Worm (Caenorhabditis elegans) whole organism, L1 larva: ENCODE results near the gene T08B1.4.

Source experiments
- C04F5.9 ChIP-seq: sonication (generic microtip); optimal IDR thresholded peaks from 2 replicates; lab custom pipeline; 2016; ENCODE audit warnings: missing genetic modification characterization, missing compliant biosample characterization
- alr-1 ChIP-seq: fragments of 200-800 bp; sonication (Bioruptor generic); optimal IDR thresholded peaks from 2 replicates; lab custom pipeline; 2018; ENCODE audit warnings: borderline replicate concordance, mild to moderate bottlenecking, missing genetic modification characterization, missing compliant biosample characterization
- ama-1 ChIP-seq: fragments of 150-350 bp; optimal IDR thresholded peaks from 2 replicates; lab custom pipeline; 2014
- dpl-1 ChIP-seq, 3 experiments: fragments of 150-350 bp in 2 of 3; sonication (generic microtip) in 1 of 3; optimal IDR thresholded peaks; 2 replicates each; lab custom pipeline; 2014 to 2017; ENCODE audit warnings: missing biosample characterization in 3 of 3, missing genetic modification characterization in 3 of 3, missing genetic modification reagents in 3 of 3
- efl-1 ChIP-seq, 4 experiments: fragments of 150-350 bp; optimal IDR thresholded peaks in 3 of 4; peaks in 1 of 4; 1 replicate in 1 of 4; 2 replicates in 3 of 4; lab custom pipeline; 2014; ENCODE audit warnings: missing biosample characterization in 2 of 4, missing genetic modification characterization in 2 of 4, missing genetic modification reagents in 2 of 4
- fkh-10 ChIP-seq: sonication (generic microtip); optimal IDR thresholded peaks from 2 replicates; lab custom pipeline; 2017; ENCODE audit warnings: missing biosample characterization, missing genetic modification reagents, missing genetic modification characterization
- irx-1 ChIP-seq: sonication (generic microtip); optimal IDR thresholded peaks from 2 replicates; lab custom pipeline; 2016; ENCODE audit warnings: missing genetic modification characterization, missing compliant biosample characterization
- lin-13 ChIP-seq: fragments of 150-350 bp; optimal IDR thresholded peaks from 2 replicates; lab custom pipeline; 2014; ENCODE audit warnings: missing biosample characterization, missing genetic modification reagents, missing genetic modification characterization
- lin-39 ChIP-seq: fragments of 150-350 bp; optimal IDR thresholded peaks from 2 replicates; lab custom pipeline; 2014; ENCODE audit warnings: missing biosample characterization, missing genetic modification reagents, missing genetic modification characterization
- mep-1 ChIP-seq: fragments of 150-350 bp; optimal IDR thresholded peaks from 2 replicates; lab custom pipeline; 2014; ENCODE audit warnings: missing biosample characterization, missing genetic modification characterization
- nhr-237 ChIP-seq: fragments of 150-350 bp; optimal IDR thresholded peaks from 2 replicates; lab custom pipeline; 2014; ENCODE audit warnings: missing biosample characterization, missing genetic modification characterization
- snpc-4 ChIP-seq: fragments of 150-350 bp; optimal IDR thresholded peaks from 2 replicates; lab custom pipeline; 2014; ENCODE audit warnings: missing biosample characterization, missing genetic modification characterization
- sptf-1 ChIP-seq: fragments of 150-350 bp; optimal IDR thresholded peaks from 2 replicates; lab custom pipeline; 2014; ENCODE audit warnings: missing biosample characterization, missing genetic modification characterization
- unc-62 ChIP-seq: fragments of 150-350 bp; optimal IDR thresholded peaks from 2 replicates; lab custom pipeline; 2014; ENCODE audit warnings: missing biosample characterization, missing genetic modification reagents, missing genetic modification characterization

DNA sequence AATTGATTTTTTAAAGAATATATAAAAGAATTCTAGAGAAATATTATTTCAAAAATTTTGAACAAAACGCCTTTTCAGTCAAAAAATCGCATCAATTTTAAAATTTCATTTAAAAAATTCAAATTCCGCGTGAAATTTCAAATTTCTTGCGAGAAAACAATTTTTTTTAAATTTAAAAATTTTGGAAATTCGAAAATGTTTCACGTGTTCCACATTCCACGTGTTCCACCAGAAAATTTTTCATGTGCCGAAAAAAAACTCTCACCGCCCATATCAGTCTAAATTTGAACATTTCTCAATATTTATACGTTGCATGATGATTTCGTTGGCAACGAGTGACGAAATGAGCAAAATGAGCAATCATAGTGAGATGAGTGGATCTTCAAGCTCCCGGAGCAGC is 4.0 kb upstream of the T08B1.4 start, which contains the start of gene fbxa-201:
- TF ChIP-seq sptf-1 (tag; lab: Kevin White, UChicago) = no peak
- TF ChIP-seq snpc-4 (tag; lab: Kevin White, UChicago) = no peak
- TF ChIP-seq mep-1 = no peak
- no peak for TF ChIP-seq irx-1 (tag; lab: Kevin White, UChicago)
- TF ChIP-seq ama-1 = no peak
- no peak for TF ChIP-seq unc-62 (GFP tag; lab: Kevin White, UChicago)
- TF ChIP-seq C04F5.9 (tag; lab: Kevin White, UChicago) = no peak
- no peak for TF ChIP-seq alr-1 (tag; lab: Kevin White, UChicago)
- TF ChIP-seq fkh-10 (GFP tag; lab: Kevin White, UChicago) = no peak
- no peak for TF ChIP-seq lin-39 (tag; lab: Kevin White, UChicago)
- TF ChIP-seq nhr-237 (tag; lab: Kevin White, UChicago) = no peak
- TF ChIP-seq dpl-1 (GFP tag; optimal IDR thresholded peaks at IDR 0.05; lab: Kevin White, UChicago) = no peak
- TF ChIP-seq lin-13 (GFP tag; lab: Kevin White, UChicago) = no peak
- no peak for TF ChIP-seq efl-1 (optimal IDR thresholded peaks at IDR 0.05; lab: Kevin White, UChicago)
- no peak for TF ChIP-seq efl-1 (GFP tag; optimal IDR thresholded peaks at IDR 0.05 in 1 of 2; lab: Kevin White, UChicago)
